Worm (Caenorhabditis elegans) whole organism, L4 larva: ENCODE results near the gene T06F4.1.

Experiments used
- D1046.2 ChIP-seq: fragments of 200-800 bp; sonication (Bioruptor generic); IDR thresholded peaks from 2 replicates; pipeline ENCODE4 v1.3.6; 2022; ENCODE audit warnings: missing genetic modification characterization, missing compliant biosample characterization
- F44E2.7 ChIP-seq: fragments of 200-800 bp; sonication (Bioruptor generic); IDR thresholded peaks from 2 replicates; pipeline ENCODE4 v2.1.2; 2022; ENCODE audit warnings: missing genetic modification characterization, missing compliant biosample characterization
- T20F7.1 ChIP-seq: fragments of 200-800 bp; sonication (Bioruptor generic); optimal IDR thresholded peaks from 2 replicates; lab custom pipeline; 2018; ENCODE audit warnings: mild to moderate bottlenecking, missing genetic modification characterization, missing compliant biosample characterization
- Y105C5A.15 ChIP-seq: fragments of 200-800 bp; sonication (Bioruptor generic); IDR thresholded peaks from 2 replicates; pipeline ENCODE4 v1.3.6; 2022; ENCODE audit warnings: missing genetic modification characterization, missing compliant biosample characterization
- Y48G9A.11 ChIP-seq: fragments of 200-800 bp; sonication (Bioruptor generic); IDR thresholded peaks from 2 replicates; pipeline ENCODE4 v1.3.6; 2022; ENCODE audit warnings: missing genetic modification reagents, missing genetic modification characterization, missing compliant biosample characterization
- Y75B8A.6 ChIP-seq: fragments of 200-800 bp; sonication (Bioruptor generic); IDR thresholded peaks from 2 replicates; pipeline ENCODE4 v1.3.6; 2022; ENCODE audit warnings: missing genetic modification reagents, missing genetic modification characterization, missing compliant biosample characterization
- ZK337.2 ChIP-seq: fragments of 200-800 bp; sonication (Bioruptor generic); IDR thresholded peaks from 2 replicates; pipeline ENCODE4 v1.3.6; 2022; ENCODE audit warnings: missing genetic modification reagents, missing genetic modification characterization, missing compliant biosample characterization
- ZK546.5 ChIP-seq, 2 experiments: sonication (generic microtip); optimal IDR thresholded peaks; 2 replicates each; lab custom pipeline; 2017; ENCODE audit warnings: missing biosample characterization in 2 of 2, missing genetic modification characterization in 2 of 2
- ceh-20 ChIP-seq: fragments of 200-800 bp; sonication (Bioruptor generic); IDR thresholded peaks from 2 replicates; pipeline ENCODE4 v1.3.6; 2022; ENCODE audit warnings: missing genetic modification reagents, missing genetic modification characterization, missing compliant biosample characterization
- ces-1 ChIP-seq: fragments of 150-350 bp; sonication (generic microtip); optimal IDR thresholded peaks from 4 replicates; lab custom pipeline; 2014; ENCODE audit warnings: missing biosample characterization, missing genetic modification reagents, missing genetic modification characterization
- ctbp-1 ChIP-seq: fragments of 200-800 bp; sonication (Bioruptor generic); IDR thresholded peaks from 2 replicates; pipeline ENCODE4 v1.3.6; 2022; ENCODE audit warnings: missing genetic modification reagents, missing genetic modification characterization, missing compliant biosample characterization
- daf-16 ChIP-seq, 3 experiments: sonication (generic microtip); optimal IDR thresholded peaks; 2 replicates each; lab custom pipeline; 2016 to 2017; ENCODE audit warnings: missing genetic modification characterization in 3 of 3, missing genetic modification reagents in 3 of 3, mild to moderate bottlenecking in 2 of 3, missing compliant biosample characterization in 2 of 3, missing biosample characterization in 1 of 3, moderate library complexity in 1 of 3
- dpl-1 ChIP-seq: fragments of 150-350 bp; optimal IDR thresholded peaks from 2 replicates; lab custom pipeline; 2014; ENCODE audit warnings: missing biosample characterization, missing genetic modification reagents, missing genetic modification characterization
- egl-27 ChIP-seq: sonication (generic microtip); optimal IDR thresholded peaks from 3 replicates; lab custom pipeline; 2017; ENCODE audit warnings: missing biosample characterization, missing genetic modification reagents, missing genetic modification characterization
- egl-43 ChIP-seq: fragments of 200-800 bp; sonication (Bioruptor generic); IDR thresholded peaks from 2 replicates; pipeline ENCODE4 v1.3.6; 2022; ENCODE audit warnings: missing genetic modification reagents, missing genetic modification characterization, missing compliant biosample characterization
- gei-8 ChIP-seq: fragments of 200-800 bp; sonication (Bioruptor generic); optimal IDR thresholded peaks from 2 replicates; lab custom pipeline; 2018; ENCODE audit warnings: mild to moderate bottlenecking, missing genetic modification characterization, missing compliant biosample characterization
- hlh-11 ChIP-seq: fragments of 200-800 bp; sonication (Bioruptor generic); optimal IDR thresholded peaks from 2 replicates; lab custom pipeline; 2018; ENCODE audit warnings: mild to moderate bottlenecking, missing genetic modification characterization, missing compliant biosample characterization
- hmg-1.1 ChIP-seq: fragments of 200-800 bp; sonication (Bioruptor generic); IDR thresholded peaks from 2 replicates; pipeline ENCODE4 v1.3.6; 2022; ENCODE audit warnings: missing genetic modification reagents, missing genetic modification characterization, missing compliant biosample characterization
- jun-1 ChIP-seq: fragments of 150-350 bp; optimal IDR thresholded peaks from 2 replicates; lab custom pipeline; 2014; ENCODE audit warnings: missing biosample characterization, missing genetic modification reagents, missing genetic modification characterization
- lim-7 ChIP-seq: fragments of 200-800 bp; sonication (Bioruptor generic); IDR thresholded peaks from 2 replicates; pipeline ENCODE4 v1.3.6; 2022; ENCODE audit warnings: missing genetic modification characterization, missing compliant biosample characterization
- lin-1 ChIP-seq: fragments of 200-800 bp; sonication (Bioruptor generic); IDR thresholded peaks from 2 replicates; pipeline ENCODE4 v1.3.6; 2022; ENCODE audit warnings: missing genetic modification reagents, missing genetic modification characterization, missing compliant biosample characterization
- lin-15B ChIP-seq: fragments of 150-350 bp; sonication (generic microtip); optimal IDR thresholded peaks from 3 replicates; lab custom pipeline; 2014; ENCODE audit warnings: missing biosample characterization, missing genetic modification characterization
- lir-3 ChIP-seq: sonication (generic microtip); optimal IDR thresholded peaks from 2 replicates; lab custom pipeline; 2016; ENCODE audit warnings: mild to moderate bottlenecking, missing genetic modification characterization, missing compliant biosample characterization
- lsy-2 ChIP-seq, 2 experiments: fragments of 150-350 bp in 1 of 2; sonication (generic microtip) in 1 of 2; optimal IDR thresholded peaks; 2 replicates each; lab custom pipeline; 2014 to 2017; ENCODE audit warnings: missing biosample characterization in 2 of 2, missing genetic modification characterization in 2 of 2
- mdl-1 ChIP-seq, 2 experiments: fragments of 150-350 bp in 1 of 2; sonication (generic microtip) in 1 of 2; optimal IDR thresholded peaks; 2 replicates each; lab custom pipeline; 2014 to 2017; ENCODE audit warnings: missing biosample characterization in 2 of 2, missing genetic modification characterization in 2 of 2
- mep-1 ChIP-seq: fragments of 150-350 bp; sonication (generic microtip); optimal IDR thresholded peaks from 3 replicates; lab custom pipeline; 2014; ENCODE audit warnings: missing biosample characterization, missing genetic modification characterization
- mxl-3 ChIP-seq: fragments of 200-800 bp; sonication (Bioruptor generic); optimal IDR thresholded peaks from 2 replicates; lab custom pipeline; 2018; ENCODE audit warnings: mild to moderate bottlenecking, missing genetic modification characterization, missing compliant biosample characterization
- nhr-10 ChIP-seq: fragments of 150-350 bp; optimal IDR thresholded peaks from 2 replicates; lab custom pipeline; 2014; ENCODE audit warnings: missing biosample characterization, missing genetic modification characterization
- nhr-102 ChIP-seq: sonication (generic microtip); optimal IDR thresholded peaks from 2 replicates; lab custom pipeline; 2016; ENCODE audit warnings: mild to moderate bottlenecking, missing genetic modification characterization, moderate library complexity, missing compliant biosample characterization
- nhr-42 ChIP-seq: fragments of 200-800 bp; sonication (Bioruptor generic); IDR thresholded peaks from 2 replicates; pipeline ENCODE4 v1.3.6; 2022; ENCODE audit warnings: missing genetic modification characterization, missing compliant biosample characterization
- nhr-48 ChIP-seq: sonication (generic microtip); optimal IDR thresholded peaks from 2 replicates; lab custom pipeline; 2016; ENCODE audit warnings: mild to moderate bottlenecking, missing genetic modification characterization, missing compliant biosample characterization
- nhr-77 ChIP-seq: fragments of 150-350 bp; optimal IDR thresholded peaks from 2 replicates; lab custom pipeline; 2014; ENCODE audit warnings: missing biosample characterization, missing genetic modification characterization
- php-3 ChIP-seq: fragments of 200-800 bp; sonication (Bioruptor generic); IDR thresholded peaks from 2 replicates; pipeline ENCODE4 v1.3.6; 2022; ENCODE audit warnings: missing genetic modification reagents, missing genetic modification characterization, missing compliant biosample characterization
- pqm-1 ChIP-seq: sonication (generic microtip); optimal IDR thresholded peaks from 2 replicates; lab custom pipeline; 2017; ENCODE audit warnings: missing biosample characterization, missing genetic modification characterization
- rbr-2 ChIP-seq: sonication (generic microtip); optimal IDR thresholded peaks from 2 replicates; lab custom pipeline; 2016; ENCODE audit warnings: missing genotype, missing genetic modification characterization, missing compliant biosample characterization
- sdz-12 ChIP-seq: fragments of 200-800 bp; sonication (Bioruptor generic); optimal IDR thresholded peaks from 2 replicates; lab custom pipeline; 2018; ENCODE audit warnings: mild to moderate bottlenecking, missing genetic modification characterization, missing compliant biosample characterization
- set-16 ChIP-seq: fragments of 200-800 bp; sonication (Bioruptor generic); IDR thresholded peaks from 2 replicates; pipeline ENCODE4 v1.3.6; 2022; ENCODE audit warnings: missing genetic modification reagents, missing genetic modification characterization, missing compliant biosample characterization
- skn-1 ChIP-seq: fragments of 150-350 bp; optimal IDR thresholded peaks from 2 replicates; lab custom pipeline; 2014; ENCODE audit warnings: missing biosample characterization, missing genetic modification characterization
- snpc-4 ChIP-seq: fragments of 150-350 bp; optimal IDR thresholded peaks from 2 replicates; lab custom pipeline; 2014; ENCODE audit warnings: missing biosample characterization, missing genetic modification characterization
- tra-1 ChIP-seq: fragments of 200-800 bp; sonication (Bioruptor generic); IDR thresholded peaks from 2 replicates; pipeline ENCODE4 v1.3.6; 2022; ENCODE audit warnings: missing genetic modification reagents, missing genetic modification characterization, missing compliant biosample characterization
- unc-130 ChIP-seq: sonication (generic microtip); optimal IDR thresholded peaks from 2 replicates; lab custom pipeline; 2016; ENCODE audit warnings: missing genetic modification reagents, missing genetic modification characterization, missing compliant biosample characterization
- unc-62 ChIP-seq, 3 experiments: fragments of 150-350 bp in 1 of 3; sonication (generic microtip); optimal IDR thresholded peaks in 2 of 3; peaks in 1 of 3; 1 replicate in 1 of 3; 2 replicates in 2 of 3; lab custom pipeline; 2014 to 2017; ENCODE audit warnings: missing biosample characterization in 3 of 3, missing genetic modification characterization in 3 of 3, missing genetic modification reagents in 3 of 3, missing genotype in 1 of 3
- vab-7 ChIP-seq: fragments of 200-800 bp; sonication (Bioruptor generic); IDR thresholded peaks from 2 replicates; pipeline ENCODE4 v1.3.6; 2022; ENCODE audit warnings: missing genetic modification reagents, missing genetic modification characterization, missing compliant biosample characterization
- zag-1 ChIP-seq: fragments of 150-350 bp; optimal IDR thresholded peaks from 2 replicates; lab custom pipeline; 2014; ENCODE audit warnings: missing biosample characterization, missing genetic modification characterization
- zfp-2 ChIP-seq: sonication (generic microtip); optimal IDR thresholded peaks from 2 replicates; lab custom pipeline; 2016; ENCODE audit warnings: mild to moderate bottlenecking, missing genetic modification characterization, missing compliant biosample characterization
- zfp-3 ChIP-seq: fragments of 200-800 bp; sonication (Bioruptor generic); conservative IDR thresholded peaks from 2 replicates; pipeline ENCODE4 v1.3.6; 2022; ENCODE audit warnings: missing genetic modification reagents, missing genetic modification characterization, missing compliant biosample characterization

The T06F4.1 gene

ce11 chrX:4018566-4019182 is 60.5 kb downstream of the T06F4.1 start (continued):
- TF ChIP-seq daf-16 (GFP tag; optimal IDR thresholded peaks at IDR 0.05; lab: Kevin White, UChicago), result peak in 1 of 2 experiments; percentile 4
- peak; percentile 88 for TF ChIP-seq daf-16 (tag; optimal IDR thresholded peaks at IDR 0.05; lab: Kevin White, UChicago)
- TF ChIP-seq mep-1 (tag; lab: Kevin White, UChicago), result peak; percentile 36
- peak; percentile 18 for TF ChIP-seq T20F7.1 (GFP tag; lab: Kevin White, UChicago)
- 0 out of 2 replicates have a peak, but pooled peaks have one; percentile 31 for TF ChIP-seq lin-1
- TF ChIP-seq lin-15B (tag; lab: Kevin White, UChicago), result no peak
- TF ChIP-seq hmg-1.1 (GFP tag; lab: Robert Waterston, UW), result peak; percentile 23; the same call in 1 of the 2 replicates
- no peak for TF ChIP-seq nhr-10 (tag; lab: Kevin White, UChicago)
- TF ChIP-seq mdl-1 (tag; optimal IDR thresholded peaks at IDR 0.05; lab: Kevin White, UChicago), result peak in 1 of 2 experiments; percentile 42
- TF ChIP-seq, all 104 proteins: peak for 21

DNA sequence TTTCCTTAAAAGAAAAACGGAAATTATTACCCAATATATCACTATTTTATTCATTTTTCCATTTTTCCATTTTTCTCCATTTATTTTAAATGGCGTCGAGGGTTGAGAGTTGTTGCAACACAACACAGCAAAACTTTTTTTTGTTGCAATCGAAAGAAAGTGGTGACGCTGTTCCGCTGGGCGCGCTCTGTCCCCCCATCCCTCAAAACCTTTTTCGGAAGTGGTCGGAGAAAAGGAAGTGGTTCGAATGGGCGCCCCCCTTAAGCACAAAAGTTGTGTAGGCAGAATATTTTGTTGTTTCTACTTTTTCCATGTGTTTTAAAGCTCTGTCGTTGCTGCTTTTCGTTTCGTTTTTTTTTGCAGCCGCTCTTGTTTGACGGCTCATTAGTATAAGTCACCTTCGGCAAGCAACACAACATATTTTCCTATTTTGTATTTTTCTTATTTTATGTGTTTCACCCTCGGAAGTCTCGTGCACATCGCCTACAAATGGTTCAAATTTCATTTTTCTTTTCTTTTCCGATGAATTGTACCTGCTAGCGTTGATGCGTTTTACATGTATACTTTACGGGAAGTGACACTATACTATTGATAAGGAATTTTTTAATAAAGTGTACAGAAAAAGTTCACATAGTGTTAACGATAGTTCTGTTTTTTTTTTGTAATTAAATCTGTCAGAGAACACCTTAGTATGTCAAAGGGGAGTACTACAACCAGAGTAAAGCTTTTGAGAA is 61.4 kb downstream of the T06F4.1 start:
- TF ChIP-seq sdz-12 (GFP tag; lab: Kevin White, UChicago) (no peak), nhr-77 (tag; lab: Kevin White, UChicago) (no peak), skn-1 (tag; lab: Kevin White, UChicago) (no peak), daf-16 (GFP tag; optimal IDR thresholded peaks at IDR 0.05; lab: Kevin White, UChicago) (no peak), daf-16 (tag; optimal IDR thresholded peaks at IDR 0.05; lab: Kevin White, UChicago) (peak; percentile 32), set-16 (GFP tag; lab: Robert Waterston, UW) (no peak), vab-7 (GFP tag; lab: Robert Waterston, UW) (peak; percentile 29; the same call in 1 of the 2 replicates), lim-7 (GFP tag; lab: Robert Waterston, UW) (no peak), hmg-1.1 (GFP tag; lab: Robert Waterston, UW) (0 out of 2 replicates have a peak, but pooled peaks have one; percentile 36), pqm-1 (peak; percentile 15), lir-3 (tag; lab: Kevin White, UChicago) (no peak), hlh-11 (tag; lab: Kevin White, UChicago) (peak; percentile 22), php-3 (GFP tag; lab: Robert Waterston, UW) (no peak), nhr-42 (GFP tag; lab: Robert Waterston, UW) (no peak), tra-1 (GFP tag; lab: Robert Waterston, UW) (no peak), Y48G9A.11 (GFP tag; lab: Robert Waterston, UW) (no peak), Y75B8A.6 (GFP tag; lab: Robert Waterston, UW) (no peak), Y105C5A.15 (GFP tag; lab: Robert Waterston, UW) (no peak), gei-8 (no peak), zfp-2 (no peak), egl-27 (tag; lab: Kevin White, UChicago) (no peak), unc-130 (GFP tag; lab: Kevin White, UChicago) (no peak), dpl-1 (GFP tag; lab: Kevin White, UChicago) (no peak), lsy-2 (tag; optimal IDR thresholded peaks at IDR 0.05; lab: Kevin White, UChicago) (no peak), nhr-102 (tag; lab: Kevin White, UChicago) (no peak), egl-43 (GFP tag; lab: Robert Waterston, UW) (peak; percentile 64; the same call in 1 of the 2 replicates), ZK546.5 (tag; optimal IDR thresholded peaks at IDR 0.05; lab: Kevin White, UChicago) (no peak), ctbp-1 (0 out of 2 replicates have a peak, but pooled peaks have one; percentile 33), nhr-48 (tag; lab: Kevin White, UChicago) (no peak), ces-1 (no peak), ceh-20 (GFP tag; lab: Robert Waterston, UW) (no peak), rbr-2 (tag; lab: Kevin White, UChicago) (peak; percentile 32), zag-1 (tag; lab: Kevin White, UChicago) (no peak), mxl-3 (GFP tag; lab: Kevin White, UChicago) (no peak), jun-1 (tag; lab: Kevin White, UChicago) (no peak), ZK337.2 (no peak), zfp-3 (GFP tag; lab: Robert Waterston, UW) (no peak), snpc-4 (tag; lab: Kevin White, UChicago) (no peak), unc-62 (GFP tag; optimal IDR thresholded peaks at IDR 0.05 in 1 of 2; lab: Kevin White, UChicago) (peak in 1 of 2 experiments; percentile 59), unc-62 (tag; optimal IDR thresholded peaks at IDR 0.05; lab: Kevin White, UChicago) (no peak), F44E2.7 (GFP tag; lab: Robert Waterston, UW) (no peak), D1046.2 (GFP tag; lab: Robert Waterston, UW) (no peak)
